Worm (Caenorhabditis elegans): ENCODE data around the gene nspd-6.

Gene nspd-6

DNA sequence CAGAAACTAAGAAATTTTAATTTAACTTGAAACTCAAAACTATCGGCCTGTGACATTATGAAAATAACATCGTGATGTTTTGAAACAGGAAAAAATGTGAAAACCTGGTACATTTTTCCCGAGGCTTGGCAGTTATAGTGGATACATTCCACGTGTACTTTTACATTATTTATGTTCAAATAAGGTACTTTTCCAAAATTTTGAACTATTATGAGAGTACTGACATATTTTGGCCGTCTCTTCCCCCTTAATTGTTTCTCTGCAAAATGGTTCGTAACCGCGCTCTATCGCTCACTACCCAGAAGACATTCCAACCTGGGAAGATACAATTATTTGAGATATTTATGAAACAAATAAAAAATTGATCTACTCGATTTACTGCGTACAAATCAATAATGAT, 15.7 kb downstream of the nspd-6 start, which contains the start of gene C24D10.5:
TSS of gene C24D10.5 (plus strand) at position 301 of the 400 bp plus-strand sequence.
- TF ChIP-seq nhr-19 (GFP tag; conservative IDR thresholded peaks at IDR 0.05) (no peak), elt-2 (tag; optimal IDR thresholded peaks at IDR 0.05) (no peak), snpc-4 (tag; optimal IDR thresholded peaks at IDR 0.05) (no peak), mab-9 (GFP tag; IDR thresholded peaks at IDR 0.05) (no peak), unc-62 (GFP tag; optimal IDR thresholded peaks at IDR 0.05) (no peak), lin-35 (GFP tag; optimal IDR thresholded peaks at IDR 0.05) (no peak), ceh-8 (GFP tag; optimal IDR thresholded peaks at IDR 0.05) (no peak), lin-15B (tag; optimal IDR thresholded peaks at IDR 0.05) (no peak), jun-1 (tag; optimal IDR thresholded peaks at IDR 0.05) (no peak), swsn-7 (tag; optimal IDR thresholded peaks at IDR 0.05) (no peak), ceh-88 (GFP tag; IDR thresholded peaks at IDR 0.05) (no peak), C34B4.2 (tag; optimal IDR thresholded peaks at IDR 0.05) (no peak), grh-1 (GFP tag; IDR thresholded peaks at IDR 0.05) (no peak), hlh-4 (tag; optimal IDR thresholded peaks at IDR 0.05) (no peak), ets-5 (GFP tag; IDR thresholded peaks at IDR 0.05) (no peak)

DNA sequence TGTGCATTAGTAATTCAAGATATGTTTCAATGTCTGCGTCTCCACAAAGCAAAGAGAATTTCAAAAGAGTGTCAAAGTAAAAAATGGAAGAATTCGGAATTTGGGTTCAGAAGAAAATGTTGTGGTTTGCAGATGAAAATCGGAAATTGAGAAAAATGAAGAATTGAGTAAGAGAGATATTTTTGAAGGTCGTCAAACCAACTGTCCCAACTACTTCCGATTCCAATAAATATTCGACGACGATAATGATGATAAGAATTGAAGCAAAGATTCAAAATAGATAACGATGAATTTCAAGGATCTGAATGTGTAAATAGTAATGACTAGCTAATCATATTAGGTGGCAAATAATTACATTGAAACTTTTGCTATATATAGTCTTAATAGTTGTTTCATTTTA, 25.6 kb downstream of the nspd-6 start:
- TF ChIP-seq blmp-1 (tag; optimal IDR thresholded peaks at IDR 0.05) (peak; percentile 35), nhr-20 (tag; optimal IDR thresholded peaks at IDR 0.05) (no peak), unc-62 (GFP tag; optimal IDR thresholded peaks at IDR 0.05) (no peak), nhr-47 (tag; optimal IDR thresholded peaks at IDR 0.05) (peak; percentile 24), nhr-85 (tag) (peak; percentile 86), snu-23 (GFP tag; optimal IDR thresholded peaks at IDR 0.05) (peak; percentile 12), lin-15B (tag; optimal IDR thresholded peaks at IDR 0.05) (no peak), mdl-1 (tag; optimal IDR thresholded peaks at IDR 0.05) (no peak), lin-14 (GFP tag; optimal IDR thresholded peaks at IDR 0.05) (peak; percentile 60), nhr-11 (tag; optimal IDR thresholded peaks at IDR 0.05) (no peak), pag-3 (tag; optimal IDR thresholded peaks at IDR 0.05; ENCODE audit: borderline replicate concordance, insufficient read depth) (no peak), elt-3 (tag; optimal IDR thresholded peaks at IDR 0.05) (peak in 3 of 6 experiments; percentile 37 to 73 (median 53))

DNA sequence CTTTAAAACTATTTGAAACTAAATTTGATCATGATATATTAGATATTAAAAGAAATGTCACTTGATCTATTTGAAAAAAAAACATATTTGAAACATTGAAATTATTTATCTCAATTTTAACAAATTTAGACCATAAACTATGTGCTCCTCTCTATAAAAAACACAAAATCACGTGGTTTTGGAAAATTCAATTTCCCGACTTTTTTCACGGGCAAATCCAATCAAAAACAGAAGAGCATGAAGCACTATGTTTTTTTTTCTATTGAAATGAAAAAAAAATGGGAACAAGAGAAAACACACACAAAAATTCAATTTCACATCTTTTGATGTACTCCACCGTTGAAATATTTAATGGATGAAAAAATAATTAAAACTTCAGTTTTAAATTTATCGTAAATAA, 26.3 kb downstream of the nspd-6 start:
- TF ChIP-seq ceh-82 (tag; optimal IDR thresholded peaks at IDR 0.05) (no peak), fkh-10 (GFP tag; optimal IDR thresholded peaks at IDR 0.05) (peak; percentile 73), nhr-12 (tag; optimal IDR thresholded peaks at IDR 0.05) (no peak), nhr-71 (tag; optimal IDR thresholded peaks at IDR 0.05) (peak; percentile 26), lin-14 (GFP tag; optimal IDR thresholded peaks at IDR 0.05) (peak; percentile 68), lsy-2 (tag; optimal IDR thresholded peaks at IDR 0.05) (peak in 1 of 2 experiments; percentile 15)

DNA sequence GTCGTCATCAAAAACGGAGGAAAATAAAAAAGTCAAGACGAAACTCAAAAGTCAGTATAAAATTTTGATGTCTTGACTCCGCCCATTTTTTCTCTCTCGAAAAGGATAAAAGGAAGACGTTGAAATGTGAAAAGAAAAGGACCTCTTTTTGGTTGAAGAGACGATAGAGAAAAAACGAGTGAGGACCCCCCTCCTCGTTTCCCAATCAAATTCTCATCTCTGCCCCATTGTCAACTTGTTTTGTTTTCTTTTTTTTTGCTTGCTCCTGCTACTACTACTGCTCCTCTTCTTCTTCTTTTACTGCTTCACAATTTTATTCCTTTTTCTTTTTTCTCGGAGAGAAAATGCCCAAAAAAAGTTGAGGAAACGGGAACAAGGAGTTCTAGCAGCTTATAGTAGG, 27.7 kb downstream of the nspd-6 start:
- TF ChIP-seq swsn-7 (tag; optimal IDR thresholded peaks at IDR 0.05) (no peak), elt-2 (tag; optimal IDR thresholded peaks at IDR 0.05) (no peak), snu-23 (GFP tag; optimal IDR thresholded peaks at IDR 0.05) (peak; percentile 39), hlh-17 (GFP tag; optimal IDR thresholded peaks at IDR 0.05; ENCODE audit: borderline replicate concordance) (no peak), ceh-82 (tag; optimal IDR thresholded peaks at IDR 0.05) (peak in 2 of 3 experiments; percentile 25 to 51), pax-3 (tag; optimal IDR thresholded peaks at IDR 0.05) (no peak), ztf-11 (tag; optimal IDR thresholded peaks at IDR 0.05) (no peak), C34B4.2 (tag; optimal IDR thresholded peaks at IDR 0.05) (no peak), elt-3 (tag; optimal IDR thresholded peaks at IDR 0.05) (no peak), lin-14 (GFP tag; optimal IDR thresholded peaks at IDR 0.05) (peak; percentile 89), unc-98 (GFP tag; IDR thresholded peaks at IDR 0.05) (no peak), isw-1 (GFP tag; IDR thresholded peaks at IDR 0.05) (no peak), lsy-2 (tag; optimal IDR thresholded peaks at IDR 0.05) (peak; percentile 29), efl-1 (optimal IDR thresholded peaks at IDR 0.05) (no peak), efl-1 (GFP tag; optimal IDR thresholded peaks at IDR 0.05 in 1 of 2) (peak in 1 of 2 experiments; percentile 72), nhr-47 (tag; optimal IDR thresholded peaks at IDR 0.05) (peak; percentile 20), nhr-85 (tag) (no peak), fos-1 (tag; optimal IDR thresholded peaks at IDR 0.05) (no peak), alr-1 (tag; optimal IDR thresholded peaks at IDR 0.05; ENCODE audit: borderline replicate concordance) (no peak), vab-15 (tag; optimal IDR thresholded peaks at IDR 0.05) (no peak), sptf-1 (tag; optimal IDR thresholded peaks at IDR 0.05) (no peak), nhr-237 (tag; optimal IDR thresholded peaks at IDR 0.05) (no peak), irx-1 (tag; optimal IDR thresholded peaks at IDR 0.05) (no peak), C04F5.9 (tag; optimal IDR thresholded peaks at IDR 0.05) (no peak), nhr-11 (tag; optimal IDR thresholded peaks at IDR 0.05) (no peak), ceh-8 (GFP tag; optimal IDR thresholded peaks at IDR 0.05) (no peak), mep-1 (tag; optimal IDR thresholded peaks at IDR 0.05) (no peak), nhr-84 (tag; optimal IDR thresholded peaks at IDR 0.05) (no peak), blmp-1 (tag; optimal IDR thresholded peaks at IDR 0.05) (no peak)
